Fruit fly (Drosophila melanogaster) whole organism, embryonic: ENCODE measurements around the gene witty.

Source experiments
- Ada2b ChIP-seq: fragments of 200-800 bp; sonication (Bioruptor generic); IDR thresholded peaks from 2 replicates; pipeline ENCODE4 v1.3.6; 2022; ENCODE audit warnings: missing biosample characterization, missing genetic modification characterization
- Adf1 ChIP-seq: fragments of 200-800 bp; sonication (Bioruptor generic); IDR thresholded peaks from 2 replicates; pipeline ENCODE4 v1.3.6; 2022; ENCODE audit warnings: missing biosample characterization, missing genetic modification characterization
- Bdp1 ChIP-seq: fragments of 200-800 bp; sonication (Bioruptor generic); optimal IDR thresholded peaks from 3 replicates; lab custom pipeline; 2016; ENCODE audit warnings: missing biosample characterization, missing genetic modification characterization
- CG11504 ChIP-seq: fragments of 200-800 bp; sonication (Bioruptor generic); optimal IDR thresholded peaks from 3 replicates; lab custom pipeline; 2019; ENCODE audit warnings: missing biosample characterization, mild to moderate bottlenecking, missing genetic modification characterization, moderate library complexity
- CG12299 ChIP-seq: fragments of 200-800 bp; sonication (Bioruptor generic); optimal IDR thresholded peaks from 2 replicates; lab custom pipeline; 2018; ENCODE audit warnings: missing biosample characterization, mild to moderate bottlenecking, missing genetic modification characterization
- CG13296 ChIP-seq: fragments of 200-800 bp; sonication (Bioruptor generic); optimal IDR thresholded peaks from 3 replicates; lab custom pipeline; 2018; ENCODE audit warnings: missing biosample characterization, mild to moderate bottlenecking, missing genetic modification characterization
- CG1603 ChIP-seq: fragments of 200-800 bp; sonication (Bioruptor generic); optimal IDR thresholded peaks from 2 replicates; lab custom pipeline; 2019; ENCODE audit warnings: missing biosample characterization, mild to moderate bottlenecking, missing genetic modification characterization, moderate library complexity
- CG1647 ChIP-seq: fragments of 200-800 bp; sonication (Bioruptor generic); optimal IDR thresholded peaks from 3 replicates; lab custom pipeline; 2016; ENCODE audit warnings: missing biosample characterization, missing genetic modification characterization
- CG17328 ChIP-seq: fragments of 200-800 bp; sonication (Bioruptor generic); IDR thresholded peaks from 2 replicates; pipeline ENCODE4 v1.3.6; 2022; ENCODE audit warnings: missing biosample characterization, missing genetic modification characterization
- CG18011 ChIP-seq: fragments of 200-800 bp; sonication (Bioruptor generic); optimal IDR thresholded peaks from 2 replicates; lab custom pipeline; 2017; ENCODE audit warnings: missing biosample characterization, missing genetic modification characterization, mild to moderate bottlenecking, moderate library complexity, missing genotype
- CG18262 ChIP-seq: fragments of 200-800 bp; optimal IDR thresholded peaks from 3 replicates; lab custom pipeline; 2019; ENCODE audit warnings: missing biosample characterization, mild to moderate bottlenecking, missing genetic modification characterization, moderate library complexity
- CG32767 ChIP-seq: fragments of 200-800 bp; sonication (Bioruptor generic); IDR thresholded peaks from 2 replicates; pipeline ENCODE4 v1.3.6; 2022; ENCODE audit warnings: missing biosample characterization, missing genetic modification characterization
- CG3281 ChIP-seq: fragments of 200-800 bp; sonication (Bioruptor generic); optimal IDR thresholded peaks from 3 replicates; lab custom pipeline; 2017; ENCODE audit warnings: missing biosample characterization, mild to moderate bottlenecking, missing genetic modification characterization
- CG4854 ChIP-seq: fragments of 200-800 bp; sonication (Bioruptor generic); optimal IDR thresholded peaks from 2 replicates; lab custom pipeline; 2016; ENCODE audit warnings: missing biosample characterization, missing genetic modification characterization, inconsistent platforms
- CG5245 ChIP-seq: fragments of 200-800 bp; sonication (Bioruptor generic); optimal IDR thresholded peaks from 3 replicates; lab custom pipeline; 2016; ENCODE audit warnings: missing biosample characterization, missing genetic modification characterization
- CG6813 ChIP-seq: fragments of 200-800 bp; sonication (Bioruptor generic); optimal IDR thresholded peaks from 2 replicates; lab custom pipeline; 2017; ENCODE audit warnings: missing biosample characterization, missing genetic modification characterization, mild to moderate bottlenecking, moderate library complexity, missing genetic modification reagents
- CG7556 ChIP-seq: fragments of 200-800 bp; sonication (Bioruptor generic); optimal IDR thresholded peaks from 2 replicates; lab custom pipeline; 2017; ENCODE audit warnings: missing biosample characterization, mild to moderate bottlenecking, missing genetic modification characterization
- CG7839 ChIP-seq: fragments of 200-800 bp; sonication (Bioruptor generic); optimal IDR thresholded peaks from 3 replicates; lab custom pipeline; 2018; ENCODE audit warnings: missing biosample characterization, mild to moderate bottlenecking, missing genetic modification characterization, moderate library complexity
- CG8478 ChIP-seq: fragments of >200 bp; optimal IDR thresholded peaks from 2 replicates; lab custom pipeline; 2018
- CrebB ChIP-seq: fragments of 200-800 bp; sonication (Bioruptor generic); optimal IDR thresholded peaks from 3 replicates; lab custom pipeline; 2018; ENCODE audit warnings: missing biosample characterization, mild to moderate bottlenecking, missing genetic modification characterization
- D ChIP-seq, 2 experiments: fragments of 200-800 bp in 1 of 2; fragments of >200 bp in 1 of 2; sonication (Bioruptor generic) in 1 of 2; optimal IDR thresholded peaks; 2 replicates in 1 of 2; 3 replicates in 1 of 2; lab custom pipeline; 2017; ENCODE audit warnings: mild to moderate bottlenecking in 1 of 2, missing biosample characterization in 1 of 2, missing genetic modification characterization in 1 of 2, missing genetic modification reagents in 1 of 2
- Dad ChIP-seq: fragments of 200-800 bp; sonication (Bioruptor generic); optimal IDR thresholded peaks from 3 replicates; lab custom pipeline; 2016; ENCODE audit warnings: missing biosample characterization, missing genetic modification characterization
- Doc3 ChIP-seq: fragments of 200-800 bp; sonication (Bioruptor generic); IDR thresholded peaks from 3 replicates; pipeline ENCODE4 v1.3.6; 2022; ENCODE audit warnings: missing biosample characterization, missing genetic modification characterization; ENCODE audit not compliant: partially characterized antibody
- Drgx ChIP-seq: fragments of 200-800 bp; sonication (Bioruptor generic); IDR thresholded peaks from 2 replicates; pipeline ENCODE4 v1.3.6; 2022; ENCODE audit warnings: missing biosample characterization, missing genetic modification characterization
- H15 ChIP-seq: fragments of 200-800 bp; sonication (Bioruptor generic); IDR thresholded peaks from 3 replicates; pipeline ENCODE4 v1.3.6; 2022; ENCODE audit warnings: missing biosample characterization, missing genetic modification characterization
- MBD-R2 ChIP-seq: fragments of 200-800 bp; sonication (Bioruptor generic); IDR thresholded peaks from 2 replicates; pipeline ENCODE4 v1.3.6; 2022; ENCODE audit warnings: missing biosample characterization, missing genetic modification characterization
- Mad ChIP-seq: fragments of 200-800 bp; sonication (Bioruptor generic); optimal IDR thresholded peaks from 2 replicates; lab custom pipeline; 2016; ENCODE audit warnings: missing biosample characterization, missing genetic modification characterization
- Optix ChIP-seq: fragments of 200-800 bp; sonication (Bioruptor generic); IDR thresholded peaks from 3 replicates; pipeline ENCODE4 v1.3.6; 2022; ENCODE audit warnings: missing biosample characterization, missing genetic modification characterization
- PHDP ChIP-seq: fragments of 200-800 bp; sonication (Bioruptor generic); optimal IDR thresholded peaks from 3 replicates; lab custom pipeline; 2018; ENCODE audit warnings: missing biosample characterization, mild to moderate bottlenecking, missing genetic modification characterization, moderate library complexity
- Spps ChIP-seq: fragments of 200-800 bp; sonication (Bioruptor generic); optimal IDR thresholded peaks from 2 replicates; lab custom pipeline; 2018; ENCODE audit warnings: missing biosample characterization, mild to moderate bottlenecking, missing genetic modification characterization
- Sry-β ChIP-seq: fragments of 200-800 bp; sonication (Bioruptor generic); optimal IDR thresholded peaks from 2 replicates; lab custom pipeline; 2018; ENCODE audit warnings: missing biosample characterization, mild to moderate bottlenecking, missing genetic modification characterization, moderate library complexity
- TFAM ChIP-seq: fragments of 200-800 bp; sonication (Bioruptor generic); optimal IDR thresholded peaks from 2 replicates; lab custom pipeline; 2017; ENCODE audit warnings: missing biosample characterization, missing genetic modification characterization, inconsistent platforms
- Tbp ChIP-seq: fragments of >200 bp; optimal IDR thresholded peaks from 2 replicates; lab custom pipeline; 2018; ENCODE audit warnings: missing biosample characterization, missing genetic modification characterization
- cg ChIP-seq: fragments of 200-800 bp; sonication (Bioruptor generic); optimal IDR thresholded peaks from 3 replicates; lab custom pipeline; 2019; ENCODE audit warnings: missing biosample characterization, mild to moderate bottlenecking, missing genetic modification characterization, moderate library complexity
- chif ChIP-seq, 2 experiments: fragments of 200-800 bp; sonication (Bioruptor generic); optimal IDR thresholded peaks; 3 replicates each; lab custom pipeline; 2016; ENCODE audit warnings: missing biosample characterization in 2 of 2, missing genetic modification characterization in 2 of 2
- chinmo ChIP-seq: fragments of 200-800 bp; sonication (Bioruptor generic); IDR thresholded peaks from 4 replicates; pipeline ENCODE4 v1.3.6; 2022; ENCODE audit warnings: missing biosample characterization, missing genetic modification characterization; ENCODE audit not compliant: partially characterized antibody
- corto ChIP-seq: fragments of 200-800 bp; sonication (Bioruptor generic); optimal IDR thresholded peaks from 2 replicates; lab custom pipeline; 2016; ENCODE audit warnings: missing biosample characterization, mild to moderate bottlenecking, missing genetic modification characterization, moderate library complexity
- dan ChIP-seq: fragments of 200-800 bp; sonication (Bioruptor generic); IDR thresholded peaks from 2 replicates; pipeline ENCODE4 v1.3.6; 2022; ENCODE audit warnings: missing biosample characterization, missing genetic modification characterization
- gce ChIP-seq: fragments of 200-800 bp; sonication (Bioruptor generic); IDR thresholded peaks from 3 replicates; pipeline ENCODE4 v1.3.6; 2022; ENCODE audit warnings: missing biosample characterization, missing genetic modification characterization
- grau ChIP-seq: fragments of 200-800 bp; optimal IDR thresholded peaks from 3 replicates; lab custom pipeline; 2019; ENCODE audit warnings: missing biosample characterization, mild to moderate bottlenecking, missing genetic modification characterization, moderate library complexity
- h ChIP-seq: fragments of >200 bp; optimal IDR thresholded peaks from 2 replicates; lab custom pipeline; 2017
- her ChIP-seq: fragments of 200-800 bp; sonication (Bioruptor generic); optimal IDR thresholded peaks from 2 replicates; lab custom pipeline; 2016; ENCODE audit warnings: missing biosample characterization, missing genetic modification characterization
- ind ChIP-seq: fragments of 200-800 bp; sonication (Bioruptor generic); optimal IDR thresholded peaks from 3 replicates; lab custom pipeline; 2016; ENCODE audit warnings: missing biosample characterization, missing genetic modification characterization
- klu ChIP-seq: fragments of 200-800 bp; sonication (Bioruptor generic); IDR thresholded peaks from 2 replicates; pipeline ENCODE4 v1.3.6; 2022; ENCODE audit warnings: missing biosample characterization, missing genetic modification characterization
- nerfin-1 ChIP-seq: fragments of 200-800 bp; sonication (Bioruptor generic); optimal IDR thresholded peaks from 3 replicates; lab custom pipeline; 2019; ENCODE audit warnings: missing biosample characterization, mild to moderate bottlenecking, missing genetic modification characterization, moderate library complexity
- p53 ChIP-seq: fragments of 200-800 bp; sonication (Bioruptor generic); optimal IDR thresholded peaks from 2 replicates; lab custom pipeline; 2016; ENCODE audit warnings: missing biosample characterization, missing genetic modification characterization
- pb ChIP-seq: fragments of 200-800 bp; sonication (Bioruptor generic); optimal IDR thresholded peaks from 3 replicates; lab custom pipeline; 2016; ENCODE audit warnings: missing biosample characterization, missing genetic modification characterization
- pzg ChIP-seq: fragments of 200-800 bp; sonication (Bioruptor generic); optimal IDR thresholded peaks from 3 replicates; lab custom pipeline; 2018; ENCODE audit warnings: missing biosample characterization, mild to moderate bottlenecking, missing genetic modification characterization, moderate library complexity
- salm ChIP-seq: fragments of 200-800 bp; sonication (Bioruptor generic); optimal IDR thresholded peaks from 2 replicates; lab custom pipeline; 2018; ENCODE audit warnings: missing biosample characterization, mild to moderate bottlenecking, missing genetic modification characterization
- slbo ChIP-seq: fragments of 200-800 bp; sonication (Bioruptor generic); IDR thresholded peaks from 2 replicates; pipeline ENCODE4 v1.3.6; 2022; ENCODE audit warnings: missing biosample characterization, missing genetic modification characterization
- toy ChIP-seq: fragments of 200-800 bp; sonication (Bioruptor generic); IDR thresholded peaks from 2 replicates; pipeline ENCODE4 v1.3.6; 2022; ENCODE audit warnings: missing biosample characterization, missing genetic modification characterization
- tx ChIP-seq: fragments of 200-800 bp; sonication (Bioruptor generic); optimal IDR thresholded peaks from 2 replicates; lab custom pipeline; 2016; ENCODE audit warnings: missing biosample characterization, missing genetic modification characterization
- zfh1 ChIP-seq: fragments of 200-800 bp; sonication (Bioruptor generic); IDR thresholded peaks from 3 replicates; pipeline ENCODE4 v1.3.6; 2022; ENCODE audit warnings: missing biosample characterization, missing genetic modification characterization

witty gene

DNA sequence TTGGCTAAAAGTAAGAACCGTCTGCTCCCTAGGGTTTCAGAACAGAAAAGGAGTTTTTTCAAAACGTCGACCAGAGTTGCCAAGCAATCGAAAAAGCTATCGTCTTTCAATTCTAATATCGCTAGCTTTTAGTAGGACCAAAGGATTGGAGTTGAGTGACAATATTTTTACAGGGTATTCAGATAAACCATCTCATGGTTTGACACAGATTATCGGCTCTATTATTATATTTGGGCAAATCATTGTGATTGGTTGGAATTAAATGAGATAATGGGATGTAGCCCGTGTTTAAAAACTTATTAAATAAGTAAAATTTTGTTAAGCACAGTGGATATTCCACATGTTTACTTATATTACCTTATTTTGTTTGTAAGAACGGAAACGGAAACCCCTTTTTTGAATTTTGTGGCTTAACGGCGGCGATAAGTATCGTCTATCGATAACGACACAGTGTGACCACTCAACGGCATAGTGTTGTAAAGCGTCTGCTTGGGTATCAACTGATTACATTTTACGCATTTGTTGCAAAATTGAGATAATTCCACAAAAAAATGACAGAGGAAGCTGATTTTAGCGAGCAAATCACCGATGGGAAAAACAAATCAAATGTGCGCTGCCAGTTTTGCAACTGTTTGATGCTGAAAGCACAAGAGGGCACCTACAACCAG lies 18.1 kb upstream of the witty start, which contains the start of the genes mtsh and strat (continued):
- TF ChIP-seq CG13296: peak; percentile 81
- TF ChIP-seq CG3281 (GFP tag; lab: Kevin White, UChicago): peak; percentile 76
- peak; percentile 22 for TF ChIP-seq CG5245
- TF ChIP-seq nerfin-1: peak; percentile 56
- peak; percentile 63 for TF ChIP-seq CG6813 (GFP tag; lab: Kevin White, UChicago)
- TF ChIP-seq zfh1 (GFP tag; lab: Robert Waterston, UW): peak; percentile 74
- TF ChIP-seq CG7556: peak; percentile 54
- peak; percentile 40 for TF ChIP-seq ind
- peak; percentile 60 for TF ChIP-seq CG18262
- TF ChIP-seq CG12299: peak; percentile 34
- peak; percentile 70 for TF ChIP-seq CG17328
- TF ChIP-seq Dad: peak; percentile 75
- no peak for TF ChIP-seq Bdp1 (GFP tag; lab: Kevin White, UChicago)
- TF ChIP-seq Drgx (GFP tag; lab: Robert Waterston, UW): no peak
- peak; percentile 62 for TF ChIP-seq slbo
- TF ChIP-seq H15: no peak
- peak; percentile 73 for TF ChIP-seq CrebB (tag; lab: Kevin White, UChicago)
- peak; percentile 51 for TF ChIP-seq p53 (GFP tag; lab: Kevin White, UChicago)
- TF ChIP-seq CG32767: no peak
- TF ChIP-seq Optix: no peak
- peak; percentile 61 for TF ChIP-seq her (GFP tag; lab: Kevin White, UChicago)
- TF ChIP-seq Doc3 (GFP tag; lab: Robert Waterston, UW): no peak; the same call in 2 of the 3 replicates
- TF ChIP-seq CG18011 (GFP tag; lab: Kevin White, UChicago): no peak
- peak; percentile 94 for TF ChIP-seq MBD-R2
- TF ChIP-seq chinmo (GFP tag; lab: Robert Waterston, UW): peak; percentile 88; the same call in 3 of the 4 replicates
- TF ChIP-seq Spps: peak; percentile 18
- peak; percentile 84 for TF ChIP-seq pzg (GFP tag; lab: Kevin White, UChicago)
- TF ChIP-seq Mad: peak; percentile 45
- no peak for TF ChIP-seq tx (GFP tag; lab: Kevin White, UChicago)
- no peak for TF ChIP-seq toy (GFP tag; lab: Robert Waterston, UW)
- TF ChIP-seq PHDP (tag; lab: Kevin White, UChicago): peak; percentile 49
- no peak for TF ChIP-seq salm (tag; lab: Kevin White, UChicago)
- 0 out of 3 replicates have a peak, but pooled peaks have one; percentile 35 for TF ChIP-seq gce (GFP tag; lab: Robert Waterston, UW)
- TF ChIP-seq klu: no peak
- no peak for TF ChIP-seq D (optimal IDR thresholded peaks at IDR 0.05; lab: Kevin White, UChicago)
- TF ChIP-seq D (GFP tag; optimal IDR thresholded peaks at IDR 0.05; lab: Kevin White, UChicago): peak; percentile 53
- TF ChIP-seq Adf1 (GFP tag; lab: Robert Waterston, UW): no peak
- TF ChIP-seq CG1603 (tag; lab: Kevin White, UChicago): peak; percentile 74
- TF ChIP-seq grau: no peak
- peak; percentile 16; the same call in 1 of the 2 replicates for TF ChIP-seq Ada2b

DNA sequence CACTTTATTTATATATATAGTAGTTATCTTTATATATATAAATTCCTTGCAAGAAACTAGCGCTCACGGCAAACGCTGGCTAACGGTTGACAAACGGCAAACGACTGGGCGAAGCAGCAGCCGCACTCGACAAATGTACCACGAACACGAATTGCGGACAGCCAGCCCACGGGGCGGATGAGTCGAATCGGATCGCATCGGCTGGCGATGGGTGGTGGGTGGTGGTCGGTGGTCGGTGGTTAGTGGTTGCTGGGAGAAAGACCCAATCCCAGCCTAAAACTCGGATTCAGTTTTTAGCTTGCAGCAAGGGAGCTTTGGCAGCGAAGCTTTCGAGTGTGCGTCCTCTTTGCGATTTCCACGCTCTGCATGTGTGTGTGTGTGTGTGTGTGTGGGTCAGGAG lies 12.9 kb upstream of the witty start, which contains the start of gene CG7781:
Gene CG7781 (minus strand): TSS at position 260 of the 400 bp plus-strand sequence.
- no peak for TF ChIP-seq CG8478 (lab: Kevin White, UChicago)
- no peak for TF ChIP-seq TFAM (GFP tag; lab: Kevin White, UChicago)
- no peak for TF ChIP-seq corto (GFP tag; lab: Kevin White, UChicago)
- TF ChIP-seq chif (GFP tag; optimal IDR thresholded peaks at IDR 0.05; lab: Kevin White, UChicago): no peak
- TF ChIP-seq grau: no peak
- TF ChIP-seq pb (GFP tag; lab: Kevin White, UChicago): no peak
- no peak for TF ChIP-seq CG1647 (GFP tag; lab: Kevin White, UChicago)
- no peak for TF ChIP-seq CG18262
- no peak for TF ChIP-seq Tbp (GFP tag; lab: Kevin White, UChicago)
- 0 out of 2 replicates have a peak, but pooled peaks have one; percentile 11 for TF ChIP-seq CG32767
- TF ChIP-seq h (lab: Kevin White, UChicago): no peak
- TF ChIP-seq cg (GFP tag; lab: Kevin White, UChicago): peak; percentile 45
- TF ChIP-seq dan (GFP tag; lab: Robert Waterston, UW): no peak
- no peak for TF ChIP-seq CG11504 (tag; lab: Kevin White, UChicago)
- TF ChIP-seq CG7839 (tag; lab: Kevin White, UChicago): no peak
- TF ChIP-seq Sry-β (GFP tag; lab: Kevin White, UChicago): no peak
- no peak for TF ChIP-seq CG4854 (GFP tag; lab: Kevin White, UChicago)
